Worm (Caenorhabditis elegans) whole organism, mixed stage, embryonic: ENCODE measurements around the gene his-72.

Experiments used
- M03D4.4 ChIP-seq: sonication (generic microtip); optimal IDR thresholded peaks from 2 replicates; lab custom pipeline; 2017; ENCODE audit warnings: mild to moderate bottlenecking, missing genetic modification characterization, missing compliant biosample characterization
- bed-3 ChIP-seq: fragments of 200-800 bp; sonication (Bioruptor generic); optimal IDR thresholded peaks from 3 replicates; lab custom pipeline; 2018; ENCODE audit warnings: mild to moderate bottlenecking, missing genetic modification characterization, moderate library complexity, missing compliant biosample characterization
- blmp-1 ChIP-seq: fragments of 150-350 bp; optimal IDR thresholded peaks from 2 replicates; lab custom pipeline; 2014; ENCODE audit warnings: missing biosample characterization, missing genetic modification characterization
- ceh-39 ChIP-seq: fragments of 150-350 bp; optimal IDR thresholded peaks from 2 replicates; lab custom pipeline; 2014; ENCODE audit warnings: missing biosample characterization, missing genetic modification characterization
- ceh-43 ChIP-seq: fragments of 200-800 bp; sonication (Bioruptor generic); optimal IDR thresholded peaks from 2 replicates; lab custom pipeline; 2018; ENCODE audit warnings: mild to moderate bottlenecking, missing genetic modification characterization, moderate library complexity, missing compliant biosample characterization
- ceh-83 ChIP-seq: fragments of 200-800 bp; sonication (Bioruptor generic); optimal IDR thresholded peaks from 2 replicates; lab custom pipeline; 2018; ENCODE audit warnings: mild to moderate bottlenecking, missing genetic modification characterization, missing compliant biosample characterization
- ces-1 ChIP-seq: fragments of 150-350 bp; optimal IDR thresholded peaks from 2 replicates; lab custom pipeline; 2014; ENCODE audit warnings: missing biosample characterization, missing genetic modification reagents, missing genetic modification characterization
- cnd-1 ChIP-seq: fragments of 200-800 bp; sonication (Bioruptor generic); optimal IDR thresholded peaks from 2 replicates; lab custom pipeline; 2018; ENCODE audit warnings: mild to moderate bottlenecking, missing genetic modification characterization, missing compliant biosample characterization
- drap-1 ChIP-seq: fragments of 200-800 bp; sonication (Bioruptor generic); optimal IDR thresholded peaks from 3 replicates; lab custom pipeline; 2018; ENCODE audit warnings: mild to moderate bottlenecking, missing genetic modification characterization, missing compliant biosample characterization
- elt-1 ChIP-seq: sonication (generic microtip); optimal IDR thresholded peaks from 2 replicates; lab custom pipeline; 2017; ENCODE audit warnings: missing genetic modification characterization, mild to moderate bottlenecking, missing compliant biosample characterization, antibody characterized with exemption, moderate library complexity, borderline replicate concordance; ENCODE audit not compliant: insufficient read depth
- elt-3 ChIP-seq: fragments of 150-350 bp; optimal IDR thresholded peaks from 2 replicates; lab custom pipeline; 2014; ENCODE audit warnings: missing biosample characterization, missing genetic modification characterization
- flh-1 ChIP-seq: fragments of 200-800 bp; sonication (Bioruptor generic); optimal IDR thresholded peaks from 2 replicates; lab custom pipeline; 2018; ENCODE audit warnings: mild to moderate bottlenecking, missing genetic modification characterization, moderate library complexity, missing compliant biosample characterization
- ham-2 ChIP-seq: fragments of 200-800 bp; sonication (Bioruptor generic); optimal IDR thresholded peaks from 2 replicates; lab custom pipeline; 2018; ENCODE audit warnings: mild to moderate bottlenecking, missing genetic modification characterization, missing compliant biosample characterization
- hlh-1 ChIP-seq: fragments of 150-350 bp; optimal IDR thresholded peaks from 2 replicates; lab custom pipeline; 2014; ENCODE audit warnings: missing biosample characterization, missing genetic modification reagents, missing genetic modification characterization
- lin-13 ChIP-seq: fragments of 150-350 bp; optimal IDR thresholded peaks from 2 replicates; lab custom pipeline; 2014; ENCODE audit warnings: missing biosample characterization, missing genetic modification characterization
- lin-32 ChIP-seq: fragments of 200-800 bp; sonication (Bioruptor generic); optimal IDR thresholded peaks from 2 replicates; lab custom pipeline; 2018; ENCODE audit warnings: mild to moderate bottlenecking, missing genetic modification characterization, missing compliant biosample characterization
- lsy-2 ChIP-seq: fragments of 150-350 bp; optimal IDR thresholded peaks from 2 replicates; lab custom pipeline; 2014; ENCODE audit warnings: missing biosample characterization, missing genetic modification characterization
- mab-5 ChIP-seq: fragments of 150-350 bp; optimal IDR thresholded peaks from 2 replicates; lab custom pipeline; 2014; ENCODE audit warnings: missing biosample characterization, missing genetic modification characterization
- mep-1 ChIP-seq: fragments of 150-350 bp; optimal IDR thresholded peaks from 2 replicates; lab custom pipeline; 2017; ENCODE audit warnings: missing biosample characterization, missing genetic modification reagents, missing genetic modification characterization, inconsistent platforms
- mls-2 ChIP-seq: sonication (generic microtip); optimal IDR thresholded peaks from 2 replicates; lab custom pipeline; 2016; ENCODE audit warnings: mild to moderate bottlenecking, missing genetic modification characterization, moderate library complexity, missing compliant biosample characterization
- nhr-12 ChIP-seq: fragments of 150-350 bp; optimal IDR thresholded peaks from 2 replicates; lab custom pipeline; 2014; ENCODE audit warnings: missing biosample characterization, missing genetic modification characterization
- nhr-2 ChIP-seq: fragments of 150-350 bp; optimal IDR thresholded peaks from 2 replicates; lab custom pipeline; 2014; ENCODE audit warnings: missing biosample characterization, missing genetic modification characterization
- nhr-237 ChIP-seq: fragments of 150-350 bp; optimal IDR thresholded peaks from 2 replicates; lab custom pipeline; 2014; ENCODE audit warnings: missing biosample characterization, missing genetic modification characterization
- nhr-28 ChIP-seq: fragments of 150-350 bp; optimal IDR thresholded peaks from 2 replicates; lab custom pipeline; 2014; ENCODE audit warnings: missing biosample characterization, missing genetic modification characterization
- nhr-76 ChIP-seq: sonication (generic microtip); optimal IDR thresholded peaks from 2 replicates; lab custom pipeline; 2017; ENCODE audit warnings: missing biosample characterization, missing genetic modification characterization
- pha-4 ChIP-seq: fragments of 150-350 bp; optimal IDR thresholded peaks from 2 replicates; lab custom pipeline; 2018; ENCODE audit warnings: missing biosample characterization, missing genetic modification reagents, missing genetic modification characterization
- sem-2 ChIP-seq: fragments of 200-800 bp; sonication (Bioruptor generic); optimal IDR thresholded peaks from 2 replicates; lab custom pipeline; 2018; ENCODE audit warnings: mild to moderate bottlenecking, missing genetic modification characterization, missing compliant biosample characterization
- snpc-4 ChIP-seq: fragments of 150-350 bp; optimal IDR thresholded peaks from 2 replicates; lab custom pipeline; 2014; ENCODE audit warnings: missing biosample characterization, missing genetic modification characterization
- sptf-1 ChIP-seq: sonication (generic microtip); optimal IDR thresholded peaks from 2 replicates; lab custom pipeline; 2017; ENCODE audit warnings: mild to moderate bottlenecking, missing genetic modification characterization, moderate library complexity, missing compliant biosample characterization
- tbx-8 ChIP-seq: fragments of 200-800 bp; sonication (Bioruptor generic); optimal IDR thresholded peaks from 2 replicates; lab custom pipeline; 2018; ENCODE audit warnings: mild to moderate bottlenecking, missing genetic modification characterization, moderate library complexity, missing compliant biosample characterization
- unc-120 ChIP-seq: sonication (generic microtip); optimal IDR thresholded peaks from 2 replicates; lab custom pipeline; 2017; ENCODE audit warnings: missing genetic modification characterization, missing compliant biosample characterization; ENCODE audit not compliant: poor library complexity, severe bottlenecking
- unc-39 ChIP-seq: fragments of 150-350 bp; optimal IDR thresholded peaks from 2 replicates; lab custom pipeline; 2014; ENCODE audit warnings: missing biosample characterization, missing genetic modification characterization
- unc-62 ChIP-seq: fragments of 150-350 bp; optimal IDR thresholded peaks from 2 replicates; lab custom pipeline; 2014; ENCODE audit warnings: missing biosample characterization, missing genetic modification reagents, missing genetic modification characterization
- zip-8 ChIP-seq: fragments of 150-350 bp; optimal IDR thresholded peaks from 2 replicates; lab custom pipeline; 2014; ENCODE audit warnings: missing biosample characterization, missing genetic modification characterization
- ztf-11 ChIP-seq: fragments of 150-350 bp; optimal IDR thresholded peaks from 2 replicates; lab custom pipeline; 2014; ENCODE audit warnings: missing biosample characterization, missing genetic modification characterization

his-72 gene

DNA sequence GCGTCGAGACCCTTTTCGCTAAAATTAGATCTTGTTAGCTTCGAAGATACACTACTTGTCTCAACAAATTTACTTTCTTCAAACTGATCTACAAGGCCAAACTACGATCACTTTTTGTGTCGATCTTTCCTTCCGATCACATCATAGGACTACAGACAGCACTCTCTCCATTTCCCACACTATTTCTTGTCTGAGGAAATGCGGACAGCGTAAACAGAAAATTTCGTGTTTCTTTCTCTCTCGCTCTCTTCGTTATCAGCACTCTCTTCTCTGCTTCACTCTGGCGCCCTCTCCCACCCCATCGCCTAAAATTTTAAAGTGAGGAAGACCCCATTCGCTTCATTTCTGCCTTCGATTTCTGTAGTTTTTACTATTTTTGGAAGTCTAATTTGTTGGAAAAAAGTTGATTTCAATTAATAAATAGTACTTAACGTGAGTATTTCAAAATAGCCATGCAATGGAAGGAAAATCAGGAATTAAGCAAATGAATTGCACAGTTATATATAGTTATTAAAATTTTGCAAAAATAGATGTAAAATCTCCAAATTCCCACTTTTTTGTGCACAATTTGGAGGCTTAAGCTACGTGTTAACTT, 33.4 kb downstream of the his-72 start:
- TF ChIP-seq nhr-28 (tag; lab: Kevin White, UChicago) (no peak), mab-5 (tag; lab: Kevin White, UChicago) (no peak), ham-2 (GFP tag; lab: Kevin White, UChicago) (no peak), elt-1 (tag; lab: Kevin White, UChicago) (peak; percentile 51), ceh-39 (tag; lab: Kevin White, UChicago) (no peak), ztf-11 (tag; lab: Kevin White, UChicago) (no peak), ceh-43 (GFP tag; lab: Kevin White, UChicago) (no peak), lin-32 (GFP tag; lab: Kevin White, UChicago) (no peak), ces-1 (GFP tag; lab: Kevin White, UChicago) (peak; percentile 45), sem-2 (no peak), mls-2 (no peak), flh-1 (GFP tag; lab: Kevin White, UChicago) (no peak), bed-3 (no peak), drap-1 (no peak), nhr-12 (no peak), lin-13 (tag; lab: Kevin White, UChicago) (no peak), blmp-1 (tag; lab: Kevin White, UChicago) (no peak), M03D4.4 (tag; lab: Kevin White, UChicago) (no peak), unc-62 (GFP tag; lab: Kevin White, UChicago) (peak; percentile 7), mep-1 (no peak), pha-4 (tag; lab: Kevin White, UChicago) (peak; percentile 1), nhr-76 (tag; lab: Kevin White, UChicago) (no peak), unc-39 (no peak), ceh-83 (GFP tag; lab: Kevin White, UChicago) (no peak), nhr-2 (tag; lab: Kevin White, UChicago) (no peak), sptf-1 (tag; lab: Kevin White, UChicago) (no peak), elt-3 (peak; percentile 1), lsy-2 (no peak), cnd-1 (tag; lab: Kevin White, UChicago) (no peak), snpc-4 (tag; lab: Kevin White, UChicago) (no peak), tbx-8 (GFP tag; lab: Kevin White, UChicago) (no peak), unc-120 (peak; percentile 25), hlh-1 (tag; lab: Kevin White, UChicago) (no peak), zip-8 (tag; lab: Kevin White, UChicago) (no peak)

DNA sequence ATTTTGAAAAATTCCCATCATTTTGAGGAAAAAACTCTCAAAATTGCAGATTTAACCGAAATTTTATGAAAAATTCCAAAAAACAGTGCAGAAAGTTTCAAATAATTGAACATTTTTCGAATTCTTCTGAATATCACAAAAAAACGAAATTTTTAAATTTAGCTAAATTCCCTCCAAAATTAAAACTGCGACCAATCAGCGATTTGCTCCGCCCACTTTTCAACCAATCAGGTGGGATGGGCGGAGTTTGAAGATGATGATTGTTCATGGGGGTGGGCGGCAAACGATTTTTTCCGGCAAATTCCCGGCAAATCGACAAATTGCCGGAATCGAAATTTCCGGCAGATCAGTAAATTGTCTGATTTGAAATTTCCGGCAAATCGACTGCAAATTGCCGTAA, 34.6 kb downstream of the his-72 start:
- no peak for TF ChIP-seq lin-13 (tag; lab: Kevin White, UChicago)
- no peak for TF ChIP-seq ztf-11 (tag; lab: Kevin White, UChicago)
- no peak for TF ChIP-seq unc-120
- TF ChIP-seq pha-4 (tag; lab: Kevin White, UChicago) = no peak
- no peak for TF ChIP-seq elt-3
- no peak for TF ChIP-seq lsy-2
- no peak for TF ChIP-seq blmp-1 (tag; lab: Kevin White, UChicago)
- no peak for TF ChIP-seq ces-1 (GFP tag; lab: Kevin White, UChicago)
- no peak for TF ChIP-seq zip-8 (tag; lab: Kevin White, UChicago)
- no peak for TF ChIP-seq nhr-76 (tag; lab: Kevin White, UChicago)
- no peak for TF ChIP-seq lin-32 (GFP tag; lab: Kevin White, UChicago)
- TF ChIP-seq ceh-39 (tag; lab: Kevin White, UChicago) = no peak
- TF ChIP-seq mep-1 = no peak
- TF ChIP-seq sptf-1 (tag; lab: Kevin White, UChicago) = no peak
- TF ChIP-seq unc-62 (GFP tag; lab: Kevin White, UChicago) = no peak

ce11 chrIII:12333445-12333844, 35.4 kb downstream of the his-72 start, which contains the start of gene zip-1:
TSS of gene zip-1 (plus strand) at chrIII:12333745.
- TF ChIP-seq lin-13 (tag; lab: Kevin White, UChicago) (no peak), nhr-237 (no peak), lsy-2 (no peak), mab-5 (tag; lab: Kevin White, UChicago) (no peak), ces-1 (GFP tag; lab: Kevin White, UChicago) (no peak), M03D4.4 (tag; lab: Kevin White, UChicago) (no peak), bed-3 (no peak), ceh-83 (GFP tag; lab: Kevin White, UChicago) (no peak)
- TF ChIP-seq, all 35 proteins: peak for 0
